Worm (Caenorhabditis elegans): ENCODE measurements around the gene fipr-5.

DNA sequence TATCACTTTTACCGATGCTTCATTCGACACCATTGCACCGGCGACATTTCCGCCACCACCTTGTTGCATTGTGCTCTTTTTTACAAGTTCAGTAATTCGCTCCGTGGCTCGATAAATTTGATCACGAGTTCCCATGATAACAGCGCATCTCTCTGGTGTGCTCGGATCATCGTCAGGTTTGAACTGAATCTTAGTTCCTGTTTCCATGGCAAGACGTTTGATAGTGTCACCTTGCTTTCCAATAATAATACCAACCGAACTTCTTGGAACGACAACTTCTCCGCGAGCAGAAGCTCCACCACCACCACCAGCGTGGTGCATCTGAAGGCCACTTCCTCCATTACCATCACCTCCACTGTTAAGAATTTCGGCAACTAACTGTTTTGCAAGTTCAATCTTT, 16.0 kb upstream of the fipr-5 start:
- TF ChIP-seq F13C5.2 (tag; optimal IDR thresholded peaks at IDR 0.05) = no peak
- no peak for TF ChIP-seq sea-1 (GFP tag; conservative IDR thresholded peaks at IDR 0.05)
- TF ChIP-seq tbx-37 (GFP tag; conservative IDR thresholded peaks at IDR 0.05) = no peak
- no peak for TF ChIP-seq aly-1 (tag; optimal IDR thresholded peaks at IDR 0.05)
- TF ChIP-seq ama-1 (optimal IDR thresholded peaks at IDR 0.05) = no peak
- TF ChIP-seq hmg-4 (GFP tag; optimal IDR thresholded peaks at IDR 0.05) = no peak
- no peak for TF ChIP-seq flt-1 (GFP tag; IDR thresholded peaks at IDR 0.05)
- no peak for TF ChIP-seq ceh-36 (tag; optimal IDR thresholded peaks at IDR 0.05)
- no peak for TF ChIP-seq tra-4 (tag; optimal IDR thresholded peaks at IDR 0.05)
- no peak for TF ChIP-seq ceh-13 (GFP tag; optimal IDR thresholded peaks at IDR 0.05)
